Worm (Caenorhabditis elegans) whole organism, mixed stage, embryonic: ENCODE measurements around the gene T08G5.15.

Experiments
- bed-3 ChIP-seq: fragments of 200-800 bp; sonication (Bioruptor generic); optimal IDR thresholded peaks from 3 replicates; lab custom pipeline; 2018; ENCODE audit warnings: mild to moderate bottlenecking, missing genetic modification characterization, moderate library complexity, missing compliant biosample characterization
- blmp-1 ChIP-seq: fragments of 150-350 bp; optimal IDR thresholded peaks from 2 replicates; lab custom pipeline; 2014; ENCODE audit warnings: missing biosample characterization, missing genetic modification characterization
- ceh-39 ChIP-seq: fragments of 150-350 bp; optimal IDR thresholded peaks from 2 replicates; lab custom pipeline; 2014; ENCODE audit warnings: missing biosample characterization, missing genetic modification characterization
- ceh-43 ChIP-seq: fragments of 200-800 bp; sonication (Bioruptor generic); optimal IDR thresholded peaks from 2 replicates; lab custom pipeline; 2018; ENCODE audit warnings: mild to moderate bottlenecking, missing genetic modification characterization, moderate library complexity, missing compliant biosample characterization
- ceh-83 ChIP-seq: fragments of 200-800 bp; sonication (Bioruptor generic); optimal IDR thresholded peaks from 2 replicates; lab custom pipeline; 2018; ENCODE audit warnings: mild to moderate bottlenecking, missing genetic modification characterization, missing compliant biosample characterization
- drap-1 ChIP-seq: fragments of 200-800 bp; sonication (Bioruptor generic); optimal IDR thresholded peaks from 3 replicates; lab custom pipeline; 2018; ENCODE audit warnings: mild to moderate bottlenecking, missing genetic modification characterization, missing compliant biosample characterization
- elt-1 ChIP-seq: sonication (generic microtip); optimal IDR thresholded peaks from 2 replicates; lab custom pipeline; 2017; ENCODE audit warnings: missing genetic modification characterization, mild to moderate bottlenecking, missing compliant biosample characterization, antibody characterized with exemption, moderate library complexity, borderline replicate concordance; ENCODE audit not compliant: insufficient read depth
- elt-3 ChIP-seq: fragments of 150-350 bp; optimal IDR thresholded peaks from 2 replicates; lab custom pipeline; 2014; ENCODE audit warnings: missing biosample characterization, missing genetic modification characterization
- flh-1 ChIP-seq: fragments of 200-800 bp; sonication (Bioruptor generic); optimal IDR thresholded peaks from 2 replicates; lab custom pipeline; 2018; ENCODE audit warnings: mild to moderate bottlenecking, missing genetic modification characterization, moderate library complexity, missing compliant biosample characterization
- ham-2 ChIP-seq: fragments of 200-800 bp; sonication (Bioruptor generic); optimal IDR thresholded peaks from 2 replicates; lab custom pipeline; 2018; ENCODE audit warnings: mild to moderate bottlenecking, missing genetic modification characterization, missing compliant biosample characterization
- hlh-1 ChIP-seq: fragments of 150-350 bp; optimal IDR thresholded peaks from 2 replicates; lab custom pipeline; 2014; ENCODE audit warnings: missing biosample characterization, missing genetic modification reagents, missing genetic modification characterization
- lin-13 ChIP-seq: fragments of 150-350 bp; optimal IDR thresholded peaks from 2 replicates; lab custom pipeline; 2014; ENCODE audit warnings: missing biosample characterization, missing genetic modification characterization
- lin-32 ChIP-seq: fragments of 200-800 bp; sonication (Bioruptor generic); optimal IDR thresholded peaks from 2 replicates; lab custom pipeline; 2018; ENCODE audit warnings: mild to moderate bottlenecking, missing genetic modification characterization, missing compliant biosample characterization
- lsy-2 ChIP-seq: fragments of 150-350 bp; optimal IDR thresholded peaks from 2 replicates; lab custom pipeline; 2014; ENCODE audit warnings: missing biosample characterization, missing genetic modification characterization
- mab-5 ChIP-seq: fragments of 150-350 bp; optimal IDR thresholded peaks from 2 replicates; lab custom pipeline; 2014; ENCODE audit warnings: missing biosample characterization, missing genetic modification characterization
- mep-1 ChIP-seq: fragments of 150-350 bp; optimal IDR thresholded peaks from 2 replicates; lab custom pipeline; 2017; ENCODE audit warnings: missing biosample characterization, missing genetic modification reagents, missing genetic modification characterization, inconsistent platforms
- mls-2 ChIP-seq: sonication (generic microtip); optimal IDR thresholded peaks from 2 replicates; lab custom pipeline; 2016; ENCODE audit warnings: mild to moderate bottlenecking, missing genetic modification characterization, moderate library complexity, missing compliant biosample characterization
- nhr-2 ChIP-seq: fragments of 150-350 bp; optimal IDR thresholded peaks from 2 replicates; lab custom pipeline; 2014; ENCODE audit warnings: missing biosample characterization, missing genetic modification characterization
- nhr-237 ChIP-seq: fragments of 150-350 bp; optimal IDR thresholded peaks from 2 replicates; lab custom pipeline; 2014; ENCODE audit warnings: missing biosample characterization, missing genetic modification characterization
- nhr-28 ChIP-seq: fragments of 150-350 bp; optimal IDR thresholded peaks from 2 replicates; lab custom pipeline; 2014; ENCODE audit warnings: missing biosample characterization, missing genetic modification characterization
- nhr-76 ChIP-seq: sonication (generic microtip); optimal IDR thresholded peaks from 2 replicates; lab custom pipeline; 2017; ENCODE audit warnings: missing biosample characterization, missing genetic modification characterization
- pha-4 ChIP-seq: fragments of 150-350 bp; optimal IDR thresholded peaks from 2 replicates; lab custom pipeline; 2018; ENCODE audit warnings: missing biosample characterization, missing genetic modification reagents, missing genetic modification characterization
- sem-2 ChIP-seq: fragments of 200-800 bp; sonication (Bioruptor generic); optimal IDR thresholded peaks from 2 replicates; lab custom pipeline; 2018; ENCODE audit warnings: mild to moderate bottlenecking, missing genetic modification characterization, missing compliant biosample characterization
- snpc-4 ChIP-seq: fragments of 150-350 bp; optimal IDR thresholded peaks from 2 replicates; lab custom pipeline; 2014; ENCODE audit warnings: missing biosample characterization, missing genetic modification characterization
- sptf-1 ChIP-seq: sonication (generic microtip); optimal IDR thresholded peaks from 2 replicates; lab custom pipeline; 2017; ENCODE audit warnings: mild to moderate bottlenecking, missing genetic modification characterization, moderate library complexity, missing compliant biosample characterization
- tbx-8 ChIP-seq: fragments of 200-800 bp; sonication (Bioruptor generic); optimal IDR thresholded peaks from 2 replicates; lab custom pipeline; 2018; ENCODE audit warnings: mild to moderate bottlenecking, missing genetic modification characterization, moderate library complexity, missing compliant biosample characterization
- unc-120 ChIP-seq: sonication (generic microtip); optimal IDR thresholded peaks from 2 replicates; lab custom pipeline; 2017; ENCODE audit warnings: missing genetic modification characterization, missing compliant biosample characterization; ENCODE audit not compliant: poor library complexity, severe bottlenecking
- unc-39 ChIP-seq: fragments of 150-350 bp; optimal IDR thresholded peaks from 2 replicates; lab custom pipeline; 2014; ENCODE audit warnings: missing biosample characterization, missing genetic modification characterization
- unc-62 ChIP-seq: fragments of 150-350 bp; optimal IDR thresholded peaks from 2 replicates; lab custom pipeline; 2014; ENCODE audit warnings: missing biosample characterization, missing genetic modification reagents, missing genetic modification characterization
- ztf-11 ChIP-seq: fragments of 150-350 bp; optimal IDR thresholded peaks from 2 replicates; lab custom pipeline; 2014; ENCODE audit warnings: missing biosample characterization, missing genetic modification characterization

The T08G5.15 gene

ce11 chrV:13993478-13993877 lies 29.5 kb downstream of the T08G5.15 start:
- TF ChIP-seq mls-2 (tag; lab: Kevin White, UChicago) (no peak), mep-1 (tag; lab: Kevin White, UChicago) (no peak), ceh-83 (GFP tag; lab: Kevin White, UChicago) (no peak), unc-62 (GFP tag; lab: Kevin White, UChicago) (no peak), nhr-237 (tag; lab: Kevin White, UChicago) (no peak), bed-3 (GFP tag; lab: Kevin White, UChicago) (no peak), tbx-8 (no peak), mab-5 (tag; lab: Kevin White, UChicago) (no peak), unc-39 (tag; lab: Kevin White, UChicago) (no peak), sem-2 (GFP tag; lab: Kevin White, UChicago) (no peak), nhr-76 (no peak), lin-32 (GFP tag; lab: Kevin White, UChicago) (no peak)

ce11 chrV:13992485-13992884 lies 30.5 kb downstream of the T08G5.15 start, which contains the start of gene droe-4:
Gene droe-4, plus strand, starts transcription at chrV:13992656.
- TF ChIP-seq flh-1 (GFP tag; lab: Kevin White, UChicago) (no peak), ceh-83 (GFP tag; lab: Kevin White, UChicago) (no peak), lsy-2 (no peak)

- TF ChIP-seq unc-120 (tag; lab: Kevin White, UChicago) (no peak), drap-1 (no peak), unc-39 (tag; lab: Kevin White, UChicago) (no peak), ceh-43 (GFP tag; lab: Kevin White, UChicago) (no peak), ceh-39 (no peak), elt-3 (tag; lab: Kevin White, UChicago) (no peak), nhr-237 (tag; lab: Kevin White, UChicago) (no peak), ceh-83 (GFP tag; lab: Kevin White, UChicago) (no peak), snpc-4 (no peak), mep-1 (tag; lab: Kevin White, UChicago) (no peak), blmp-1 (tag; lab: Kevin White, UChicago) (no peak), nhr-76 (no peak), tbx-8 (no peak), hlh-1 (tag; lab: Kevin White, UChicago) (no peak), lin-13 (tag; lab: Kevin White, UChicago) (no peak), ztf-11 (tag; lab: Kevin White, UChicago) (no peak)
- TF ChIP-seq, all 35 proteins: peak for 0
Measured at ce11 chrV:13986823-13987222, 36.2 kb downstream of the T08G5.15 start.

ce11 chrV:13984828-13985227 lies 38.1 kb downstream of the T08G5.15 start, which contains the start of gene end-1:
Gene end-1, plus strand, starts transcription at chrV:13985128.
- TF ChIP-seq pha-4 (tag; lab: Kevin White, UChicago) (no peak), unc-120 (tag; lab: Kevin White, UChicago) (no peak), bed-3 (GFP tag; lab: Kevin White, UChicago) (no peak), snpc-4 (no peak), ztf-11 (tag; lab: Kevin White, UChicago) (no peak), mep-1 (tag; lab: Kevin White, UChicago) (no peak), nhr-2 (tag; lab: Kevin White, UChicago) (no peak), nhr-237 (tag; lab: Kevin White, UChicago) (no peak), ham-2 (no peak), lin-32 (GFP tag; lab: Kevin White, UChicago) (no peak), sptf-1 (no peak)

ce11 chrV:13981677-13982076 lies 41.3 kb downstream of the T08G5.15 start:
- no peak for TF ChIP-seq flh-1 (GFP tag; lab: Kevin White, UChicago)
- no peak for TF ChIP-seq pha-4 (tag; lab: Kevin White, UChicago)
- no peak for TF ChIP-seq ztf-11 (tag; lab: Kevin White, UChicago)
- TF ChIP-seq mls-2 (tag; lab: Kevin White, UChicago) = no peak
- TF ChIP-seq lin-32 (GFP tag; lab: Kevin White, UChicago) = no peak
- TF ChIP-seq ham-2 = no peak
- TF ChIP-seq unc-120 (tag; lab: Kevin White, UChicago) = no peak

ce11 chrV:13980807-13981206 lies 42.2 kb downstream of the T08G5.15 start, which contains the start of gene eol-1:
Gene eol-1, minus strand, starts transcription at chrV:13980907.
- TF ChIP-seq elt-1 = no peak
- no peak for TF ChIP-seq mep-1 (tag; lab: Kevin White, UChicago)
- TF ChIP-seq ceh-43 (GFP tag; lab: Kevin White, UChicago) = no peak
- no peak for TF ChIP-seq ceh-83 (GFP tag; lab: Kevin White, UChicago)
- TF ChIP-seq bed-3 (GFP tag; lab: Kevin White, UChicago) = no peak
- TF ChIP-seq sptf-1 = no peak
- TF ChIP-seq pha-4 (tag; lab: Kevin White, UChicago) = no peak
- no peak for TF ChIP-seq ham-2
- no peak for TF ChIP-seq drap-1
- no peak for TF ChIP-seq unc-39 (tag; lab: Kevin White, UChicago)
- no peak for TF ChIP-seq nhr-237 (tag; lab: Kevin White, UChicago)
- no peak for TF ChIP-seq ztf-11 (tag; lab: Kevin White, UChicago)
- TF ChIP-seq nhr-28 (tag; lab: Kevin White, UChicago) = no peak
- no peak for TF ChIP-seq sem-2 (GFP tag; lab: Kevin White, UChicago)
